Worm (Caenorhabditis elegans): ENCODE results near the gene col-93.

- no peak for TF ChIP-seq nhr-237 (tag; optimal IDR thresholded peaks at IDR 0.05)
- no peak for TF ChIP-seq pha-4 (tag; optimal IDR thresholded peaks at IDR 0.05)
- no peak for TF ChIP-seq nhr-28 (tag; optimal IDR thresholded peaks at IDR 0.05)
- no peak for TF ChIP-seq snpc-4 (tag; optimal IDR thresholded peaks at IDR 0.05)
- TF ChIP-seq mep-1 (tag; optimal IDR thresholded peaks at IDR 0.05), result no peak
- TF ChIP-seq hlh-1 (tag; optimal IDR thresholded peaks at IDR 0.05), result no peak
- TF ChIP-seq nhr-12 (tag; optimal IDR thresholded peaks at IDR 0.05), result no peak
- TF ChIP-seq ces-1 (GFP tag; optimal IDR thresholded peaks at IDR 0.05), result no peak
- TF ChIP-seq sem-2 (GFP tag; optimal IDR thresholded peaks at IDR 0.05), result no peak
Measured at ce11 chrIII:11010597-11010996, 25.2 kb upstream of the col-93 start.

Measured in whole organism, mixed stage, embryonic.